Worm (Caenorhabditis elegans): ENCODE measurements around the gene F22B7.9.

Gene F22B7.9

ce11 chrIII:8653457-8653856 lies 268 bp downstream of the F22B7.9 start:
- no peak for TF ChIP-seq unc-130 (GFP tag; optimal IDR thresholded peaks at IDR 0.05)
- TF ChIP-seq nhr-76 (tag; optimal IDR thresholded peaks at IDR 0.05) = no peak
- TF ChIP-seq nhr-28 (tag; optimal IDR thresholded peaks at IDR 0.05) = no peak
- 0 out of 2 replicates have a peak, but pooled peaks have one; percentile 36 for TF ChIP-seq F26F4.8 (GFP tag; conservative IDR thresholded peaks at IDR 0.05)
- TF ChIP-seq tra-1 (GFP tag; IDR thresholded peaks at IDR 0.05) = 0 out of 2 replicates have a peak, but pooled peaks have one; percentile 31
- no peak for TF ChIP-seq nhr-25 (tag; optimal IDR thresholded peaks at IDR 0.05; ENCODE audit: borderline replicate concordance, insufficient read depth)
- TF ChIP-seq saeg-2 (GFP tag; IDR thresholded peaks at IDR 0.05) = no peak
- no peak for TF ChIP-seq F10B5.3 (tag; optimal IDR thresholded peaks at IDR 0.05)
- no peak for TF ChIP-seq nhr-6 (tag; optimal IDR thresholded peaks at IDR 0.05)
- no peak for TF ChIP-seq zip-11 (GFP tag; IDR thresholded peaks at IDR 0.05)
- no peak for TF ChIP-seq nhr-111 (GFP tag; optimal IDR thresholded peaks at IDR 0.05)
- peak; percentile 42; the same call in 1 of the 2 replicates for TF ChIP-seq arid-1 (GFP tag; conservative IDR thresholded peaks at IDR 0.05)
- no peak for TF ChIP-seq daf-8 (GFP tag; IDR thresholded peaks at IDR 0.05)
- no peak for TF ChIP-seq spr-1 (tag; optimal IDR thresholded peaks at IDR 0.05)
- TF ChIP-seq lim-7 (GFP tag; IDR thresholded peaks at IDR 0.05) = peak; percentile 76
- 0 out of 2 replicates have a peak, but pooled peaks have one; percentile 8 for TF ChIP-seq php-3 (GFP tag; IDR thresholded peaks at IDR 0.05)
- no peak for TF ChIP-seq T20F7.1 (GFP tag; optimal IDR thresholded peaks at IDR 0.05)
- TF ChIP-seq hmg-1.1 (GFP tag; IDR thresholded peaks at IDR 0.05) = no peak
- peak; percentile 77 for TF ChIP-seq ama-1 (optimal IDR thresholded peaks at IDR 0.05)
- no peak for TF ChIP-seq nhr-77 (tag; optimal IDR thresholded peaks at IDR 0.05)
- TF ChIP-seq lin-38 (GFP tag; IDR thresholded peaks at IDR 0.05) = peak; percentile 44
- TF ChIP-seq mdt-29 (GFP tag; IDR thresholded peaks at IDR 0.05) = peak; percentile 21; the same call in 1 of the 2 replicates
- TF ChIP-seq duxl-1 (tag; optimal IDR thresholded peaks at IDR 0.05; ENCODE audit: poor library complexity) = no peak
- TF ChIP-seq T26A8.4 (GFP tag; IDR thresholded peaks at IDR 0.05) = peak; percentile 35; the same call in 1 of the 2 replicates
- TF ChIP-seq vab-7 (GFP tag; IDR thresholded peaks at IDR 0.05) = 0 out of 2 replicates have a peak, but pooled peaks have one; percentile 51
- no peak for TF ChIP-seq ceh-32 (tag; optimal IDR thresholded peaks at IDR 0.05; ENCODE audit: poor library complexity)
- TF ChIP-seq Y48G9A.11 (GFP tag; IDR thresholded peaks at IDR 0.05) = peak; percentile 41; the same call in 1 of the 2 replicates
- TF ChIP-seq ztf-11 (tag; optimal IDR thresholded peaks at IDR 0.05) = no peak
- TF ChIP-seq dmd-8 (GFP tag; IDR thresholded peaks at IDR 0.05) = 0 out of 2 replicates have a peak, but pooled peaks have one; percentile 18

- no peak for TF ChIP-seq R02D3.7 (tag; optimal IDR thresholded peaks at IDR 0.05)
- TF ChIP-seq lin-13 (GFP tag; optimal IDR thresholded peaks at IDR 0.05) = peak; percentile 47
- TF ChIP-seq attf-4 (tag; optimal IDR thresholded peaks at IDR 0.05) = no peak
- TF ChIP-seq dpl-1 (GFP tag; optimal IDR thresholded peaks at IDR 0.05) = no peak
- peak; percentile 11 to 64; a peak in 1 of 4 replicates for TF ChIP-seq madf-5 (GFP tag; IDR thresholded peaks at IDR 0.05)
- TF ChIP-seq zfp-2 (tag; optimal IDR thresholded peaks at IDR 0.05) = no peak
- peak; percentile 5 for TF ChIP-seq aly-2 (tag; optimal IDR thresholded peaks at IDR 0.05)
- TF ChIP-seq lin-39 (tag; optimal IDR thresholded peaks at IDR 0.05) = no peak
- TF ChIP-seq D1046.2 (GFP tag; IDR thresholded peaks at IDR 0.05) = no peak
- TF ChIP-seq nhr-6 (tag; optimal IDR thresholded peaks at IDR 0.05) = no peak
- peak; percentile 72 for TF ChIP-seq ama-1 (optimal IDR thresholded peaks at IDR 0.05)
- TF ChIP-seq hif-1 (tag; optimal IDR thresholded peaks at IDR 0.05) = peak in 1 of 2 experiments; percentile 17
- TF ChIP-seq F44E2.7 (GFP tag; IDR thresholded peaks at IDR 0.05) = no peak
- peak; percentile 72 for TF ChIP-seq snpc-1.2 (GFP tag; IDR thresholded peaks at IDR 0.05)
- no peak for TF ChIP-seq Y105C5A.15 (GFP tag; IDR thresholded peaks at IDR 0.05)
- no peak for TF ChIP-seq nhr-48 (tag; optimal IDR thresholded peaks at IDR 0.05)
- TF ChIP-seq nhr-76 (tag; optimal IDR thresholded peaks at IDR 0.05) = no peak
- peak; percentile 75 for TF ChIP-seq T26A8.4 (GFP tag; IDR thresholded peaks at IDR 0.05)
- peak; percentile 67 for TF ChIP-seq hmg-1.1 (GFP tag; IDR thresholded peaks at IDR 0.05)
- TF ChIP-seq F37D6.2 (tag; optimal IDR thresholded peaks at IDR 0.05) = no peak
- TF ChIP-seq ceh-44 (GFP tag; IDR thresholded peaks at IDR 0.05) = 0 out of 2 replicates have a peak, but pooled peaks have one; percentile 58
- TF ChIP-seq dmd-6 (GFP tag; IDR thresholded peaks at IDR 0.05) = no peak; the same call in 1 of the 2 replicates
- TF ChIP-seq sdz-12 (GFP tag; optimal IDR thresholded peaks at IDR 0.05) = no peak
- TF ChIP-seq F26F4.8 (GFP tag; conservative IDR thresholded peaks at IDR 0.05) = peak; percentile 63; the same call in 1 of the 2 replicates
- peak; percentile 44; the same call in 1 of the 2 replicates for TF ChIP-seq mdt-29 (GFP tag; IDR thresholded peaks at IDR 0.05)
- TF ChIP-seq gei-8 (GFP tag; optimal IDR thresholded peaks at IDR 0.05) = no peak
- peak; percentile 80 for TF ChIP-seq egl-43 (GFP tag; IDR thresholded peaks at IDR 0.05)
- no peak for TF ChIP-seq daf-8 (GFP tag; IDR thresholded peaks at IDR 0.05)
- peak; percentile 34 for TF ChIP-seq mep-1 (tag; optimal IDR thresholded peaks at IDR 0.05)
Measured at ce11 chrIII:8652922-8653321, 803 bp downstream of the F22B7.9 start.

Measured in whole organism, L4 larva.